Fruit fly (Drosophila melanogaster): ENCODE results near the gene Srg3.

DNA sequence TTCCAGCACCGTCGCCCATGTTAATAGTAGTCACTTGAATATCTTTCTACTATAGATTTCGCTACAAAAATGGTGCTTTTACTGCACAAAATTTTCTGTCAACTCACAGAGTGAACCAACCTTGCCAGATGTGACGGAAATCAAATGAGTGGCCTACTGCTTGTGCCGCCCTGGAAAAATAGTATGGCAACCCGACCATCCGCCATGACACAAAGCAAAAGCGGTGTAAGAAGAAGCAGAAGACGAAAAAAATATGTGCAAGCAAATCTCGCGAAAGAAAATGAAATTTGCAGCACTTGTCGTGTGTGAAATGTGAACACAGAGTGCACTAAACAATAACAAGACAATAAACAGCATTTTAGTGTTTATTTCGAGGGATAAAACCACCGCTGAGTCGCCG is 33.8 kb downstream of the Srg3 start, which contains the start of the genes Uch-L5 and Jarid2:
- TF ChIP-seq usp (GFP tag; optimal IDR thresholded peaks at IDR 0.05) (no peak), psq (optimal IDR thresholded peaks at IDR 0.05) (no peak)

All from whole organism.